Worm (Caenorhabditis elegans): ENCODE data around the gene klp-18.

The klp-18 gene

DNA sequence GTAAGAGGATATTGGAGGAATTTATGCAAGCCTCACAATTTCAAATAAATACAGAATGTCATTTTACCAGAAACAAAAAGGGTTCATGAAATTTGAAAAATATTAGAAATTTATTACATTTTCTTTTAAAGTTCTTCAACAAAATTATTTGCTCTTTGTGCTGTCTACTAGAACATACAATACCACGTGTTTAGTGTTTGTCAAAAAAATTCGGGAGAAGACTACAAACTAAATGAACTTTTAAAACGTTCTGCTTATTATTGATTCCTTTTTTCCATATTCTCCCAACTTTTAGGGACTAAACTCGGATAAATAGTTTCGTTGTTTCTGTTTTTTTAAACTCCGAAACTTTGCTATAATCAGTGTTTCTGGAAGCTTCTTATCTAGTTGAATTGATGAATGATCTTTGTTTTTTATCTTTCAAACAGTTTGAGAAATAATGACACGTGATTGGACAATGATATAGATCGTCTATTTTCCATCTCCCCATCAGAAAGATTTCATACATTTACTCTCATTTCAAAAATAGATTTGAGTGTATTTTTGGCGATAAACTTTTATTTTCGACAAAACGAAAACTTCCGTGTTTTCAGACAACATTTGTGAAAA lies 8.7 kb downstream of the klp-18 start (continued):
- TF ChIP-seq elt-3 (tag; optimal IDR thresholded peaks at IDR 0.05), result no peak

DNA sequence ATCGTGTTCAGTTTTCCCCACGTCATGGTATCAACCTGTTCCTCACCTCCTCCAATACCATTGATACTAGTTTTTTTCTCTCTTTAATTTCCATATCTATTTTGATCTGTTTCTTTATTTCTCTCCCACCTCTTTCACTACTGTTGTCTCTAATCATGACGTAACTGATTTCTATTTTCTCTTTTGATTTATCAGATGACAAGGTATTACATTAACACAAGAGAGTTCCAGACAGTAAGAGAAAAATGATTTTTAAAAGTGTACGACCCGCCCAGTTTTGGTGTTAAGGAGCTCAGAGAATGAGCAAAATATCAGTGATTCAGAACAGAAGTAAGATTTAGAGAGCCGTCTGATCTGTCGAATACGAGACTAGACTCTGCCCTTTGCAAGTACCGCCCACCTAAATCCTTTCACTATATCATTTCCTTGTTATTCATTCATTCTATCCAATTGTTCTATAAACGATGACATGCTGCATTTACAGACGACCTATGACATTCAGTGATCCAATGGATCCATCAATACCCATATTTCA lies 9.7 kb downstream of the klp-18 start, which contains the start of gene nhr-105:
Gene nhr-105, plus strand, starts transcription at position 485 of the 535 bp plus-strand sequence.
- TF ChIP-seq unc-55 (GFP tag; optimal IDR thresholded peaks at IDR 0.05) (no peak), sma-3 (GFP tag; optimal IDR thresholded peaks at IDR 0.05) (peak; percentile 76), blmp-1 (tag; optimal IDR thresholded peaks at IDR 0.05; ENCODE audit: insufficient read depth) (peak; percentile 85), egl-27 (tag; optimal IDR thresholded peaks at IDR 0.05) (peak; percentile 65), nhr-25 (tag; optimal IDR thresholded peaks at IDR 0.05) (peak; percentile 95), elt-1 (tag; optimal IDR thresholded peaks at IDR 0.05) (no peak), C34F6.9 (tag; optimal IDR thresholded peaks at IDR 0.05) (no peak), nhr-77 (tag; optimal IDR thresholded peaks at IDR 0.05) (no peak), gmeb-1 (tag; optimal IDR thresholded peaks at IDR 0.05) (peak; percentile 61), nhr-12 (tag; optimal IDR thresholded peaks at IDR 0.05) (no peak), elt-3 (tag; optimal IDR thresholded peaks at IDR 0.05) (no peak), nhr-129 (tag; optimal IDR thresholded peaks at IDR 0.05) (peak; percentile 77), ztf-11 (tag; optimal IDR thresholded peaks at IDR 0.05) (no peak), ztf-4 (tag; optimal IDR thresholded peaks at IDR 0.05) (peak; percentile 71), nhr-6 (tag; optimal IDR thresholded peaks at IDR 0.05) (no peak), lsy-2 (tag; optimal IDR thresholded peaks at IDR 0.05) (peak in 1 of 2 experiments; percentile 69), ceh-82 (tag; optimal IDR thresholded peaks at IDR 0.05) (no peak), nhr-21 (tag; optimal IDR thresholded peaks at IDR 0.05) (peak; percentile 72), snpc-4 (tag; optimal IDR thresholded peaks at IDR 0.05) (peak; percentile 1), sem-4 (tag; optimal IDR thresholded peaks at IDR 0.05) (peak; percentile 38), R02D3.7 (tag; optimal IDR thresholded peaks at IDR 0.05) (no peak), sma-9 (GFP tag; optimal IDR thresholded peaks at IDR 0.05) (peak; percentile 32), sma-9 (tag; optimal IDR thresholded peaks at IDR 0.05) (peak; percentile 3), Y55F3AM.14 (GFP tag; optimal IDR thresholded peaks at IDR 0.05) (peak; percentile 49), crh-2 (tag; optimal IDR thresholded peaks at IDR 0.05) (peak; percentile 93), skn-1 (tag; optimal IDR thresholded peaks at IDR 0.05) (no peak), lin-13 (GFP tag; optimal IDR thresholded peaks at IDR 0.05) (peak; percentile 45), ama-1 (optimal IDR thresholded peaks at IDR 0.05) (no peak), mbf-1 (tag; optimal IDR thresholded peaks at IDR 0.05) (no peak), F13H6.1 (tag; optimal IDR thresholded peaks at IDR 0.05) (peak; percentile 71), ZK546.5 (tag; optimal IDR thresholded peaks at IDR 0.05) (no peak), fos-1 (tag; optimal IDR thresholded peaks at IDR 0.05) (peak; percentile 65), unc-62 (GFP tag; optimal IDR thresholded peaks at IDR 0.05) (no peak)

DNA sequence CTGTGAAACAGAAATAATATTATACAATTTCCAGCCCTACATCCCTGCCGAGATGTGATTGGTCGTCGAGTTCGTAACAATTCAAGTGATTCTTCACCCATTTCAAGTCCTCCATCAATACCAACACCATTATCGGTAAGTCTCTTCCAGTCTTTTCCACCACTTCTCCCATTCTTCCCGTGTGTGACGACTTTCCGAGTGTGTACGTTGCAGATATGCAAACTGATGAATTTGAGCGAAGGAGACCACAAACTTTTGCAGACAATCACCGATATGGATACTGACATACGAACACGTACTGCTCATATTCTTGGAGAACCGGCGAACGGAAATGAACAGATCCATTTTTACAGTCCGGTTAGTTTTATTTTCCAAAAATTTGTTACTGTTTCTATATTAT lies 11.5 kb downstream of the klp-18 start:
- TF ChIP-seq mab-5 (tag; optimal IDR thresholded peaks at IDR 0.05) (no peak), lin-11 (tag; optimal IDR thresholded peaks at IDR 0.05) (no peak), nhr-77 (tag; optimal IDR thresholded peaks at IDR 0.05) (no peak), nhr-237 (tag; optimal IDR thresholded peaks at IDR 0.05) (no peak), unc-62 (GFP tag; optimal IDR thresholded peaks at IDR 0.05) (no peak), ama-1 (optimal IDR thresholded peaks at IDR 0.05) (peak; percentile 79), egl-27 (tag; optimal IDR thresholded peaks at IDR 0.05) (no peak), zag-1 (tag; optimal IDR thresholded peaks at IDR 0.05) (no peak)

DNA sequence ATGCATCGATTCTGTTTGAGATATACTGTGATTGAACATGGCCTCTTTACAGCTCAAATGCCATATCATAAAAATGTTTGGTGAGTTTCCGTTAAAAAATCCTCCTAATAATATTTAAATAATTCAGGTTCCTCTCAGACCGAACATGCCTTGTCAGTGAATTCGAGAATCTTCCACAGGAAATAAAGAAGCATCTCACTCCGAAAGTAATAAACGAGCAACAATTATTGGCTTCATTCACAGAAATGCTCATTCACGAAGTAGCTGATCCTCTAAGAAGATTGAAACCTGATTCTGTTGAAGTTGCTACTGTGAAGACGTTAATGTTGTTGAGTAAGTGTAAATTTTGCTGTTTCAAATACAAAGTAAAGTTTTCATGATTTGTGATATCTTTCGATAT lies 12.1 kb downstream of the klp-18 start:
- TF ChIP-seq elt-3 (tag; optimal IDR thresholded peaks at IDR 0.05) (no peak), ama-1 (optimal IDR thresholded peaks at IDR 0.05) (no peak), F13H6.1 (tag; optimal IDR thresholded peaks at IDR 0.05) (no peak), ztf-1 (GFP tag; conservative IDR thresholded peaks at IDR 0.05) (no peak), unc-62 (GFP tag; optimal IDR thresholded peaks at IDR 0.05) (no peak), crh-2 (tag; optimal IDR thresholded peaks at IDR 0.05) (no peak), blmp-1 (tag; optimal IDR thresholded peaks at IDR 0.05; ENCODE audit: insufficient read depth) (no peak), lsy-2 (tag; optimal IDR thresholded peaks at IDR 0.05) (no peak), nhr-129 (tag; optimal IDR thresholded peaks at IDR 0.05) (no peak), elt-1 (tag; optimal IDR thresholded peaks at IDR 0.05) (no peak), ztf-11 (tag; optimal IDR thresholded peaks at IDR 0.05) (no peak)
